Worm (Caenorhabditis elegans) whole organism, L3 larva: ENCODE data around the gene gly-11.

Experiments used
- ZK546.5 ChIP-seq: sonication (generic microtip); optimal IDR thresholded peaks from 2 replicates; lab custom pipeline; 2017; ENCODE audit warnings: missing biosample characterization, missing genetic modification characterization
- aly-2 ChIP-seq: fragments of 150-350 bp; optimal IDR thresholded peaks from 2 replicates; lab custom pipeline; 2014; ENCODE audit warnings: missing biosample characterization, missing genetic modification characterization
- ama-1 ChIP-seq: fragments of 150-350 bp; optimal IDR thresholded peaks from 2 replicates; lab custom pipeline; 2018
- ceh-82 ChIP-seq: fragments of 150-350 bp; optimal IDR thresholded peaks from 2 replicates; lab custom pipeline; 2014; ENCODE audit warnings: missing biosample characterization, missing genetic modification characterization
- daf-12 ChIP-seq: fragments of 150-350 bp; optimal IDR thresholded peaks from 2 replicates; lab custom pipeline; 2014; ENCODE audit warnings: missing biosample characterization, missing genetic modification reagents, missing genetic modification characterization
- egl-27 ChIP-seq: sonication (generic microtip); optimal IDR thresholded peaks from 4 replicates; lab custom pipeline; 2017; ENCODE audit warnings: missing biosample characterization, missing genetic modification reagents, missing genetic modification characterization
- egl-5 ChIP-seq: fragments of 150-350 bp; optimal IDR thresholded peaks from 2 replicates; lab custom pipeline; 2017; ENCODE audit warnings: missing biosample characterization, missing genetic modification reagents, missing genetic modification characterization, inconsistent platforms
- elt-1 ChIP-seq: fragments of 150-350 bp; optimal IDR thresholded peaks from 2 replicates; lab custom pipeline; 2014; ENCODE audit warnings: missing biosample characterization, missing genetic modification characterization
- elt-2 ChIP-seq: sonication (generic microtip); optimal IDR thresholded peaks from 2 replicates; lab custom pipeline; 2016; ENCODE audit warnings: missing genetic modification reagents, mild to moderate bottlenecking, missing genetic modification characterization, missing compliant biosample characterization
- elt-3 ChIP-seq, 3 experiments: fragments of 150-350 bp in 1 of 3; sonication (generic microtip) in 2 of 3; optimal IDR thresholded peaks; 2 replicates in 2 of 3; 4 replicates in 1 of 3; lab custom pipeline; 2014 to 2017; ENCODE audit warnings: missing biosample characterization in 3 of 3, missing genetic modification characterization in 3 of 3
- eor-1 ChIP-seq, 2 experiments: fragments of 150-350 bp; optimal IDR thresholded peaks; 2 replicates each; lab custom pipeline; 2014 to 2018; ENCODE audit warnings: missing biosample characterization in 2 of 2, missing genetic modification characterization in 2 of 2
- fkh-10 ChIP-seq: sonication (generic microtip); optimal IDR thresholded peaks from 2 replicates; lab custom pipeline; 2017; ENCODE audit warnings: missing biosample characterization, missing genetic modification reagents, missing genetic modification characterization
- fkh-2 ChIP-seq: fragments of 150-350 bp; optimal IDR thresholded peaks from 2 replicates; lab custom pipeline; 2014; ENCODE audit warnings: missing biosample characterization, missing genetic modification reagents, missing genetic modification characterization
- fos-1 ChIP-seq: fragments of 150-350 bp; optimal IDR thresholded peaks from 2 replicates; lab custom pipeline; 2014; ENCODE audit warnings: missing biosample characterization, missing genetic modification characterization
- hmg-11 ChIP-seq: sonication (generic microtip); optimal IDR thresholded peaks from 2 replicates; lab custom pipeline; 2016; ENCODE audit warnings: missing genetic modification characterization, missing compliant biosample characterization
- jun-1 ChIP-seq: fragments of 150-350 bp; optimal IDR thresholded peaks from 2 replicates; lab custom pipeline; 2014; ENCODE audit warnings: missing biosample characterization, missing genetic modification reagents, missing genetic modification characterization
- lin-15B ChIP-seq: fragments of 150-350 bp; optimal IDR thresholded peaks from 2 replicates; lab custom pipeline; 2014; ENCODE audit warnings: missing biosample characterization, missing genetic modification characterization
- lin-39 ChIP-seq: fragments of 150-350 bp; optimal IDR thresholded peaks from 2 replicates; lab custom pipeline; 2018; ENCODE audit warnings: missing biosample characterization, missing genetic modification reagents, missing genetic modification characterization
- mdl-1 ChIP-seq: fragments of 150-350 bp; optimal IDR thresholded peaks from 2 replicates; lab custom pipeline; 2014; ENCODE audit warnings: missing biosample characterization, missing genetic modification characterization
- mml-1 ChIP-seq: fragments of 150-350 bp; sonication (generic microtip); optimal IDR thresholded peaks from 3 replicates; lab custom pipeline; 2014; ENCODE audit warnings: missing biosample characterization, missing genetic modification characterization
- nfya-1 ChIP-seq: sonication (generic microtip); optimal IDR thresholded peaks from 2 replicates; lab custom pipeline; 2017; ENCODE audit warnings: missing genetic modification characterization, mild to moderate bottlenecking, missing compliant biosample characterization, antibody characterized with exemption, moderate library complexity; ENCODE audit not compliant: insufficient read depth
- nhr-11 ChIP-seq: fragments of 150-350 bp; optimal IDR thresholded peaks from 2 replicates; lab custom pipeline; 2014; ENCODE audit warnings: missing biosample characterization, missing genetic modification characterization
- nhr-12 ChIP-seq: fragments of 150-350 bp; optimal IDR thresholded peaks from 2 replicates; lab custom pipeline; 2014; ENCODE audit warnings: missing biosample characterization, missing genetic modification characterization
- nhr-23 ChIP-seq: fragments of 150-350 bp; optimal IDR thresholded peaks from 2 replicates; lab custom pipeline; 2014; ENCODE audit warnings: missing biosample characterization, missing genetic modification reagents, missing genetic modification characterization
- nhr-237 ChIP-seq: fragments of 150-350 bp; optimal IDR thresholded peaks from 2 replicates; lab custom pipeline; 2014; ENCODE audit warnings: missing biosample characterization, missing genetic modification characterization
- nhr-25 ChIP-seq: sonication (generic microtip); optimal IDR thresholded peaks from 2 replicates; lab custom pipeline; 2017; ENCODE audit warnings: missing biosample characterization, missing genetic modification characterization
- nhr-28 ChIP-seq: fragments of 150-350 bp; optimal IDR thresholded peaks from 2 replicates; lab custom pipeline; 2014; ENCODE audit warnings: missing biosample characterization, missing genetic modification characterization
- nhr-43 ChIP-seq: sonication (generic microtip); optimal IDR thresholded peaks from 2 replicates; lab custom pipeline; 2016; ENCODE audit warnings: mild to moderate bottlenecking, missing genetic modification characterization, missing compliant biosample characterization; ENCODE audit not compliant: poor library complexity, severe bottlenecking
- nhr-67 ChIP-seq: fragments of 150-350 bp; optimal IDR thresholded peaks from 2 replicates; lab custom pipeline; 2014; ENCODE audit warnings: missing biosample characterization, missing genetic modification characterization
- nhr-76 ChIP-seq: fragments of 150-350 bp; sonication (generic microtip); optimal IDR thresholded peaks from 5 replicates; lab custom pipeline; 2014; ENCODE audit warnings: missing biosample characterization, missing genetic modification characterization
- skn-1 ChIP-seq: fragments of 150-350 bp; optimal IDR thresholded peaks from 2 replicates; lab custom pipeline; 2014; ENCODE audit warnings: missing biosample characterization, missing genetic modification characterization
- snpc-4 ChIP-seq: fragments of 150-350 bp; optimal IDR thresholded peaks from 2 replicates; lab custom pipeline; 2014; ENCODE audit warnings: missing biosample characterization, missing genetic modification characterization
- tbx-2 ChIP-seq: sonication (generic microtip); optimal IDR thresholded peaks from 2 replicates; lab custom pipeline; 2016; ENCODE audit warnings: mild to moderate bottlenecking, missing genetic modification characterization, missing compliant biosample characterization
- unc-39 ChIP-seq: sonication (generic microtip); optimal IDR thresholded peaks from 4 replicates; lab custom pipeline; 2017; ENCODE audit warnings: missing biosample characterization, missing genetic modification characterization
- unc-62 ChIP-seq: fragments of 150-350 bp; sonication (generic microtip); optimal IDR thresholded peaks from 4 replicates; lab custom pipeline; 2014; ENCODE audit warnings: missing biosample characterization, missing genetic modification reagents, missing genetic modification characterization
- ztf-11 ChIP-seq: fragments of 150-350 bp; optimal IDR thresholded peaks from 2 replicates; lab custom pipeline; 2014; ENCODE audit warnings: missing biosample characterization, missing genetic modification characterization
- ztf-4 ChIP-seq: fragments of 150-350 bp; optimal IDR thresholded peaks from 2 replicates; lab custom pipeline; 2014; ENCODE audit warnings: missing biosample characterization, missing genetic modification characterization

Gene gly-11

ce11 chrIII:12167030-12167429, 10.0 kb downstream of the gly-11 start:
- TF ChIP-seq unc-62 (GFP tag; lab: Kevin White, UChicago) (no peak), ceh-82 (tag; lab: Kevin White, UChicago) (no peak), nhr-237 (no peak), nhr-11 (tag; lab: Kevin White, UChicago) (no peak), mdl-1 (no peak), fkh-2 (tag; lab: Kevin White, UChicago) (no peak)

- TF ChIP-seq tbx-2 (tag; lab: Kevin White, UChicago) (no peak), mml-1 (no peak), unc-39 (tag; lab: Kevin White, UChicago) (no peak), mdl-1 (no peak), ama-1 (lab: Kevin White, UChicago) (no peak), lin-39 (tag; lab: Kevin White, UChicago) (no peak), fkh-2 (tag; lab: Kevin White, UChicago) (no peak), fos-1 (tag; lab: Kevin White, UChicago) (no peak), lin-15B (no peak), ZK546.5 (no peak), skn-1 (tag; lab: Kevin White, UChicago) (no peak), nhr-28 (no peak), egl-5 (no peak), hmg-11 (tag; lab: Kevin White, UChicago) (no peak)
Measured at ce11 chrIII:12165305-12165704, 11.7 kb downstream of the gly-11 start.

- TF ChIP-seq ZK546.5 (no peak), nfya-1 (tag; lab: Kevin White, UChicago) (peak; percentile 86)
Measured at ce11 chrIII:12164414-12164813, 12.6 kb downstream of the gly-11 start.

- peak; percentile 87 for TF ChIP-seq nfya-1 (tag; lab: Kevin White, UChicago)
- TF ChIP-seq eor-1 (tag; optimal IDR thresholded peaks at IDR 0.05; lab: Kevin White, UChicago), result no peak
- no peak for TF ChIP-seq ceh-82 (tag; lab: Kevin White, UChicago)
- no peak for TF ChIP-seq fkh-10 (GFP tag; lab: Kevin White, UChicago)
- TF ChIP-seq elt-3 (tag; optimal IDR thresholded peaks at IDR 0.05; lab: Kevin White, UChicago), result no peak
- no peak for TF ChIP-seq lin-39 (tag; lab: Kevin White, UChicago)
- no peak for TF ChIP-seq snpc-4
- no peak for TF ChIP-seq nhr-76
- TF ChIP-seq, all 47 proteins: peak for 1
Measured at ce11 chrIII:12160929-12161328, 16.1 kb downstream of the gly-11 start.

- no peak for TF ChIP-seq eor-1 (tag; optimal IDR thresholded peaks at IDR 0.05; lab: Kevin White, UChicago)
- no peak for TF ChIP-seq nfya-1 (tag; lab: Kevin White, UChicago)
- no peak for TF ChIP-seq tbx-2 (tag; lab: Kevin White, UChicago)
- TF ChIP-seq aly-2 (tag; lab: Kevin White, UChicago), result no peak
- TF ChIP-seq elt-2 (tag; lab: Kevin White, UChicago), result no peak
- no peak for TF ChIP-seq hmg-11 (tag; lab: Kevin White, UChicago)
- TF ChIP-seq nhr-23 (tag; lab: Kevin White, UChicago), result no peak
- TF ChIP-seq nhr-28, result no peak
- TF ChIP-seq ztf-11, result no peak
- no peak for TF ChIP-seq snpc-4
- TF ChIP-seq nhr-67 (tag; lab: Kevin White, UChicago), result no peak
- no peak for TF ChIP-seq nhr-12
Measured at ce11 chrIII:12160458-12160857, 16.6 kb downstream of the gly-11 start, which contains the start of gene Y75B8A.8. Gene Y75B8A.8 (plus strand): TSS chrIII:12160758.

ce11 chrIII:12159208-12159607, 17.8 kb downstream of the gly-11 start:
- no peak for TF ChIP-seq fos-1 (tag; lab: Kevin White, UChicago)
- TF ChIP-seq lin-15B, result no peak
- no peak for TF ChIP-seq jun-1 (tag; lab: Kevin White, UChicago)
- TF ChIP-seq nhr-43 (tag; lab: Kevin White, UChicago), result no peak
- TF ChIP-seq ztf-4 (tag; lab: Kevin White, UChicago), result no peak
- no peak for TF ChIP-seq egl-27 (tag; lab: Kevin White, UChicago)
- TF ChIP-seq fkh-10 (GFP tag; lab: Kevin White, UChicago), result no peak
- TF ChIP-seq nfya-1 (tag; lab: Kevin White, UChicago), result no peak
- TF ChIP-seq unc-39 (tag; lab: Kevin White, UChicago), result no peak
- TF ChIP-seq elt-1 (tag; lab: Kevin White, UChicago), result no peak
- TF ChIP-seq ZK546.5, result no peak
- TF ChIP-seq tbx-2 (tag; lab: Kevin White, UChicago), result no peak
- TF ChIP-seq nhr-25 (tag; lab: Kevin White, UChicago), result no peak
- no peak for TF ChIP-seq eor-1 (tag; optimal IDR thresholded peaks at IDR 0.05; lab: Kevin White, UChicago)
- TF ChIP-seq hmg-11 (tag; lab: Kevin White, UChicago), result no peak
- TF ChIP-seq fkh-2 (tag; lab: Kevin White, UChicago), result no peak
- TF ChIP-seq daf-12 (tag; lab: Kevin White, UChicago), result no peak
- TF ChIP-seq aly-2 (tag; lab: Kevin White, UChicago), result no peak
- TF ChIP-seq snpc-4, result no peak
